Worm (Caenorhabditis elegans) whole organism, mixed stage, embryonic: ENCODE data around the gene F57G9.3.

Experiments used
- M03D4.4 ChIP-seq: sonication (generic microtip); optimal IDR thresholded peaks from 2 replicates; lab custom pipeline; 2017; ENCODE audit warnings: mild to moderate bottlenecking, missing genetic modification characterization, missing compliant biosample characterization
- ceh-43 ChIP-seq: fragments of 200-800 bp; sonication (Bioruptor generic); optimal IDR thresholded peaks from 2 replicates; lab custom pipeline; 2018; ENCODE audit warnings: mild to moderate bottlenecking, missing genetic modification characterization, moderate library complexity, missing compliant biosample characterization
- ceh-83 ChIP-seq: fragments of 200-800 bp; sonication (Bioruptor generic); optimal IDR thresholded peaks from 2 replicates; lab custom pipeline; 2018; ENCODE audit warnings: mild to moderate bottlenecking, missing genetic modification characterization, missing compliant biosample characterization
- ces-1 ChIP-seq: fragments of 150-350 bp; optimal IDR thresholded peaks from 2 replicates; lab custom pipeline; 2014; ENCODE audit warnings: missing biosample characterization, missing genetic modification reagents, missing genetic modification characterization
- cnd-1 ChIP-seq: fragments of 200-800 bp; sonication (Bioruptor generic); optimal IDR thresholded peaks from 2 replicates; lab custom pipeline; 2018; ENCODE audit warnings: mild to moderate bottlenecking, missing genetic modification characterization, missing compliant biosample characterization
- drap-1 ChIP-seq: fragments of 200-800 bp; sonication (Bioruptor generic); optimal IDR thresholded peaks from 3 replicates; lab custom pipeline; 2018; ENCODE audit warnings: mild to moderate bottlenecking, missing genetic modification characterization, missing compliant biosample characterization
- elt-1 ChIP-seq: sonication (generic microtip); optimal IDR thresholded peaks from 2 replicates; lab custom pipeline; 2017; ENCODE audit warnings: missing genetic modification characterization, mild to moderate bottlenecking, missing compliant biosample characterization, antibody characterized with exemption, moderate library complexity, borderline replicate concordance; ENCODE audit not compliant: insufficient read depth
- elt-3 ChIP-seq: fragments of 150-350 bp; optimal IDR thresholded peaks from 2 replicates; lab custom pipeline; 2014; ENCODE audit warnings: missing biosample characterization, missing genetic modification characterization
- ham-2 ChIP-seq: fragments of 200-800 bp; sonication (Bioruptor generic); optimal IDR thresholded peaks from 2 replicates; lab custom pipeline; 2018; ENCODE audit warnings: mild to moderate bottlenecking, missing genetic modification characterization, missing compliant biosample characterization
- lin-32 ChIP-seq: fragments of 200-800 bp; sonication (Bioruptor generic); optimal IDR thresholded peaks from 2 replicates; lab custom pipeline; 2018; ENCODE audit warnings: mild to moderate bottlenecking, missing genetic modification characterization, missing compliant biosample characterization
- lsy-2 ChIP-seq: fragments of 150-350 bp; optimal IDR thresholded peaks from 2 replicates; lab custom pipeline; 2014; ENCODE audit warnings: missing biosample characterization, missing genetic modification characterization
- mab-5 ChIP-seq: fragments of 150-350 bp; optimal IDR thresholded peaks from 2 replicates; lab custom pipeline; 2014; ENCODE audit warnings: missing biosample characterization, missing genetic modification characterization
- mep-1 ChIP-seq: fragments of 150-350 bp; optimal IDR thresholded peaks from 2 replicates; lab custom pipeline; 2017; ENCODE audit warnings: missing biosample characterization, missing genetic modification reagents, missing genetic modification characterization, inconsistent platforms
- nhr-237 ChIP-seq: fragments of 150-350 bp; optimal IDR thresholded peaks from 2 replicates; lab custom pipeline; 2014; ENCODE audit warnings: missing biosample characterization, missing genetic modification characterization
- nhr-28 ChIP-seq: fragments of 150-350 bp; optimal IDR thresholded peaks from 2 replicates; lab custom pipeline; 2014; ENCODE audit warnings: missing biosample characterization, missing genetic modification characterization
- pha-4 ChIP-seq: fragments of 150-350 bp; optimal IDR thresholded peaks from 2 replicates; lab custom pipeline; 2018; ENCODE audit warnings: missing biosample characterization, missing genetic modification reagents, missing genetic modification characterization
- sem-2 ChIP-seq: fragments of 200-800 bp; sonication (Bioruptor generic); optimal IDR thresholded peaks from 2 replicates; lab custom pipeline; 2018; ENCODE audit warnings: mild to moderate bottlenecking, missing genetic modification characterization, missing compliant biosample characterization
- sptf-1 ChIP-seq: sonication (generic microtip); optimal IDR thresholded peaks from 2 replicates; lab custom pipeline; 2017; ENCODE audit warnings: mild to moderate bottlenecking, missing genetic modification characterization, moderate library complexity, missing compliant biosample characterization
- tbx-8 ChIP-seq: fragments of 200-800 bp; sonication (Bioruptor generic); optimal IDR thresholded peaks from 2 replicates; lab custom pipeline; 2018; ENCODE audit warnings: mild to moderate bottlenecking, missing genetic modification characterization, moderate library complexity, missing compliant biosample characterization
- unc-120 ChIP-seq: sonication (generic microtip); optimal IDR thresholded peaks from 2 replicates; lab custom pipeline; 2017; ENCODE audit warnings: missing genetic modification characterization, missing compliant biosample characterization; ENCODE audit not compliant: poor library complexity, severe bottlenecking
- unc-39 ChIP-seq: fragments of 150-350 bp; optimal IDR thresholded peaks from 2 replicates; lab custom pipeline; 2014; ENCODE audit warnings: missing biosample characterization, missing genetic modification characterization
- unc-62 ChIP-seq: fragments of 150-350 bp; optimal IDR thresholded peaks from 2 replicates; lab custom pipeline; 2014; ENCODE audit warnings: missing biosample characterization, missing genetic modification reagents, missing genetic modification characterization
- zip-8 ChIP-seq: fragments of 150-350 bp; optimal IDR thresholded peaks from 2 replicates; lab custom pipeline; 2014; ENCODE audit warnings: missing biosample characterization, missing genetic modification characterization
- ztf-11 ChIP-seq: fragments of 150-350 bp; optimal IDR thresholded peaks from 2 replicates; lab custom pipeline; 2014; ENCODE audit warnings: missing biosample characterization, missing genetic modification characterization

F57G9.3 gene

DNA sequence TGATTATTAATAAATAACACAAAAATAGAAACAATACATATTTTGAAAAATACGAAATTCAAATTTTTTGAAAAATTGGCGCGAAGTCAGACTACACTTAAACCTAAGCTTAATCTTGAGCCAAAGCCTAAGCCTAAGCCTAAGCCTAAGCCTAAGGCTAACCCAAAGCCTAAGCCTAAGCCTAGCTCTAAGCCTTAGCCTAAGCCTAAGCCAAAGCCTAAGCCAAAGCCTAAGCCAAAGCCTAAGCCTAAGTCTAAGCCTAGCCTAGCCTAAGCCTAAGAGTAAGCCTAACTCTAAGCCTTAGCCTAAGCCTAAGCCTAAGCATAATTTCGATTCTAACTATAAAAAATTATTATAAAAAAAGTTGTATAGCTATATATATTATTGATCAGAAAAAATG, 29.1 kb downstream of the F57G9.3 start:
- TF ChIP-seq ham-2 (GFP tag; lab: Kevin White, UChicago) (peak; percentile 12), mep-1 (tag; lab: Kevin White, UChicago) (no peak)

DNA sequence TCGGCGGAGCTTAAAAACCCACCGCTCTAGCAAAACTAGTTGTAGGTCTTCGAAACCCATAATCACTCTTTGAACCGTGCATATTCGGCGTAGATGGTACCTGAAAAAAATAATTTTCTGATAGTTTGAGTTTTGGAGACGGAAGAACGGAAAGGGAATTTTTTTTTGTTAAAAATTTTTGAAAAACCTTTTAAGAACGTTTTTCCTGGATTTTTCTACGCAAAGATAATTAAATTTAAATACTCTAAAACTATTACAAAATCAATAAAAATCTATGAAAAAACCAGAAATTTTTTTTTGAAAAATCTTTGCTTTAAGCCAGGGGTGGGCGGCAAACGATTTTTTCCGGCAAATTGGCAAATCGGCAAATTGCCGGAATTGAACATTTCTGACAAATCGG, 30.6 kb downstream of the F57G9.3 start, which contains the start of gene marc-5:
Gene marc-5 (minus strand): TSS at position 101 of the 400 bp plus-strand sequence.
- TF ChIP-seq sptf-1 (tag; lab: Kevin White, UChicago), result no peak
- TF ChIP-seq drap-1 (GFP tag; lab: Kevin White, UChicago), result no peak
- TF ChIP-seq cnd-1 (tag; lab: Kevin White, UChicago), result no peak
- TF ChIP-seq unc-120 (tag; lab: Kevin White, UChicago), result no peak
- TF ChIP-seq tbx-8 (GFP tag; lab: Kevin White, UChicago), result no peak
- no peak for TF ChIP-seq mep-1 (tag; lab: Kevin White, UChicago)
- no peak for TF ChIP-seq ztf-11
- TF ChIP-seq lsy-2 (tag; lab: Kevin White, UChicago), result no peak
- no peak for TF ChIP-seq unc-39 (tag; lab: Kevin White, UChicago)
- no peak for TF ChIP-seq elt-3
- TF ChIP-seq mab-5 (tag; lab: Kevin White, UChicago), result no peak
- no peak for TF ChIP-seq nhr-237 (tag; lab: Kevin White, UChicago)
- TF ChIP-seq ham-2 (GFP tag; lab: Kevin White, UChicago), result no peak
- TF ChIP-seq sem-2, result no peak
- no peak for TF ChIP-seq pha-4
- no peak for TF ChIP-seq nhr-28
- TF ChIP-seq lin-32, result no peak
- no peak for TF ChIP-seq ceh-83 (GFP tag; lab: Kevin White, UChicago)
- TF ChIP-seq unc-62 (GFP tag; lab: Kevin White, UChicago), result no peak

DNA sequence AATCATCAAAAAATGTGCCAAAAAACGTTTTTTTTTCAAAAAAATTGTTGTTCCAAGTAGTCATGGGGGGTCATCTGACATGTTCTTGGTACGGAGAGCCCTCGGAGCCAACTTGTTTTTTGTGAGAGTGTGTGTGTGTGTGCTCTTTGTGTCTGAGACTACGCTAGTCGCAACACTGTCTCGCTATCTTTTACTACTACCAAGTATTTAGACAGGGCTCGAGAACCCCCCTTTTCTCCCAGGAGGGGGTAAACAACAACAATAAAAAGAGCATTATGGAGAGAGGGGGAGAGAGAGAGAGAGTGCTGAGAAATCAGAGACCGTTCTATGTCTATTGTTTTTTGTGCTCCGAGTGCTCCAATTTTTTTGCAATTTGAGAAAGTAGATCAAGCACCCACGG, 31.2 kb downstream of the F57G9.3 start:
- TF ChIP-seq pha-4, result no peak
- TF ChIP-seq elt-1, result no peak
- TF ChIP-seq tbx-8 (GFP tag; lab: Kevin White, UChicago), result no peak
- TF ChIP-seq zip-8, result no peak
- no peak for TF ChIP-seq cnd-1 (tag; lab: Kevin White, UChicago)
- TF ChIP-seq sptf-1 (tag; lab: Kevin White, UChicago), result no peak

DNA sequence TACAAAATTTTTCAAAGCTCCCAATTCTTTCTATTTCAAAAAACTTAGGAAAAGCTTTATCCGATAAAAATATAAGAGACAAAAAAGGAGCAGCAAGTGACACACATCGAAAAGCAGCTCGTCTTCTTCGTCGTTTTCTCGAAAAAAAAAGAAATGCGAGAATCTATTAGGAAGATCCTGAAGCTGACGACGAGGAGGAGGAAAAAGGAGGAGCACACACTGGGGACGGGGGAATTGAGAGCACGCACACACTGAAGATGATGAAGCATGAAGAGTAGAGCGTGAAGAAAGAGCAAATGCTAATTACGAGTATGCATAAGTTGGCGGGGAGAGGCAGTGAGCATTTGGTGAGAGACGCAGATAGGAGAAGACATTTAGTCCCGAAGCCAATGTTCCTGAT, 36.1 kb downstream of the F57G9.3 start:
- peak; percentile 64 for TF ChIP-seq ces-1 (GFP tag; lab: Kevin White, UChicago)
- no peak for TF ChIP-seq cnd-1 (tag; lab: Kevin White, UChicago)

DNA sequence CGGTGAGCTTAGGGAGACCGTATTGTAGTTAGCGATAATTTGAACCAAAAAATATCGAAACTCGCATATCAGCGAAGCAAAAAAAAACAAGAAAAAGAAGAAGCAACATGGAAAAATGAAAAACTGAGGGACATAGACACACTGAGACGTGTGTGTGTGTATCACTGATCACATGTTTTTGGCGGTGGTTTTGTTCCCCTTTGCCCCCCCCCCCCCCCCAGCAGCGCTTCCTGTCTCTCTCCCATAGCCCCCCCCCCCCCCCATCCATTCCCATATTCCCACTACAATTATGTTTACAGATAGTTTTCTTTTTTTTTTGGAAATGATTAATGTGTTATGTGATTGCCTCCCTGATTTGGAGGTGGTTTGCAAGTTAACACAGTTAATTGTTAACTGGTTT, 40.8 kb downstream of the F57G9.3 start:
- no peak for TF ChIP-seq ceh-43 (GFP tag; lab: Kevin White, UChicago)

DNA sequence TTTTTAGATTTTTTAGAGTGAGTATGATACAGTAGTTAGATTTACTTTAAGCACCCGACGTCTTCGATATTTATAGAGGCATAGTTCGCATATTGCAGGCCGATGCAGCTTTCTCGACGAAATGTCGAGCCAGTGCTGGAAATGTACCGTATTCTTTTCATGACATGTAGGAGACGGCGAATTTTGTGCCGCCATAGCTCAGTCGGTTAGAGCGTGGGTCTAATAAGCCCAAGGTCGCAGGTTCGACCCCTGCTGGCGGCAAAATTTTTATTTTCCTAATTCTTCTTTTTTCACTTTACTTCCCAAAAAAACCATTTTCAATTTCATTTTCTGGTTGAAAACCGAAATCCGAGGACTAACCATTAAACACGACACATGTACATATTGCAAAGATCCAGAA, 47.7 kb downstream of the F57G9.3 start:
- TF ChIP-seq ceh-83 (GFP tag; lab: Kevin White, UChicago), result peak; percentile 52
- no peak for TF ChIP-seq M03D4.4 (tag; lab: Kevin White, UChicago)
